Fruit fly (Drosophila melanogaster) whole organism, pupa: ENCODE measurements around the gene ND-39.

Experiments
- CG14655 ChIP-seq: fragments of 200-800 bp; sonication (Bioruptor generic); optimal IDR thresholded peaks from 3 replicates; lab custom pipeline; 2017; ENCODE audit warnings: mild to moderate bottlenecking, missing biosample characterization, missing genetic modification reagents, missing genetic modification characterization
- gl ChIP-seq: fragments of 200-800 bp; sonication (Bioruptor generic); optimal IDR thresholded peaks from 2 replicates; lab custom pipeline; 2018; ENCODE audit warnings: missing biosample characterization, mild to moderate bottlenecking, missing genetic modification characterization

DNA sequence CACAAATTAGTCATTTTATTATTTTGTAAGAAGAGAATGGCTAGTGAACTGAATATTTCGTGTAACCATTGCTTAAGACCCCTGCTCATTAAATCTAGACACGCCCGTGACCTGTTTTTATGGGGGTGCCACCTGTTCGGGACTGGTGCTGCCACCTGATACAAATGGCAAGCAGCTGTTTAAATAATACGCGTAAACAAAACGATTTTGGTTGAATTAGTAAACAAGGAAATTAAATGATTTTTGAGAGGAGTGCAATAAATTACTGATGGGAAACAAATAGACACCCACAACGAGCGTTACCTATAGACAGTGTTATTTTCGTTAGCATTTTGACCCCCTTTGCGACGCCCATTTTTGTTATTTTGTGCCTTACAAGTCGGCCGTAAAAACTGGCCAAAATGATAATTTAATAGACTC is 17.1 kb upstream of the ND-39 start:
- TF ChIP-seq CG14655 (GFP tag; lab: Kevin White, UChicago) = peak; percentile 83
- TF ChIP-seq gl (tag; lab: Kevin White, UChicago) = peak; percentile 47
